Worm (Caenorhabditis elegans): ENCODE measurements around the gene C35A5.11.

Gene C35A5.11

ce11 chrV:10525902-10526301 lies 23.0 kb upstream of the C35A5.11 start, which contains the start of the genes C35A5.8 and hda-11 (continued):
- TF ChIP-seq attf-6 (GFP tag; IDR thresholded peaks at IDR 0.05), result no peak
- TF ChIP-seq nhr-27 (tag; optimal IDR thresholded peaks at IDR 0.05), result no peak
- TF ChIP-seq ztf-6 (GFP tag; IDR thresholded peaks at IDR 0.05), result no peak
- TF ChIP-seq akir-1 (GFP tag; optimal IDR thresholded peaks at IDR 0.05), result no peak
- peak; percentile 61 for TF ChIP-seq ceh-100 (GFP tag; IDR thresholded peaks at IDR 0.05)
- TF ChIP-seq snpc-3.4 (tag; optimal IDR thresholded peaks at IDR 0.05), result no peak
- peak; percentile 37; the same call in 1 of the 2 replicates for TF ChIP-seq F33H1.4 (GFP tag; IDR thresholded peaks at IDR 0.05)
- no peak for TF ChIP-seq efl-1 (GFP tag; optimal IDR thresholded peaks at IDR 0.05)
- TF ChIP-seq F57A8.1 (GFP tag; optimal IDR thresholded peaks at IDR 0.05), result no peak
- TF ChIP-seq mxl-1 (tag; optimal IDR thresholded peaks at IDR 0.05), result no peak
- no peak for TF ChIP-seq C17E4.6 (GFP tag; IDR thresholded peaks at IDR 0.05)
- TF ChIP-seq Y53G8AR.9 (GFP tag; conservative IDR thresholded peaks at IDR 0.05), result 0 out of 2 replicates have a peak, but pooled peaks have one; percentile 14
- TF ChIP-seq nhr-80 (tag; optimal IDR thresholded peaks at IDR 0.05), result peak; percentile 36
- TF ChIP-seq ztf-28 (GFP tag; IDR thresholded peaks at IDR 0.05), result no peak
- TF ChIP-seq madf-8 (GFP tag; conservative IDR thresholded peaks at IDR 0.05), result 0 out of 2 replicates have a peak, but pooled peaks have one; percentile 12
- peak; percentile 43; the same call in 1 of the 2 replicates for TF ChIP-seq cebp-1 (GFP tag; IDR thresholded peaks at IDR 0.05)
- TF ChIP-seq cebp-1 (tag; optimal IDR thresholded peaks at IDR 0.05), result no peak
- TF ChIP-seq K12H6.12 (tag; optimal IDR thresholded peaks at IDR 0.05), result peak; percentile 38
- no peak for TF ChIP-seq dpff-1 (tag; optimal IDR thresholded peaks at IDR 0.05)
- no peak for TF ChIP-seq bed-1 (GFP tag; IDR thresholded peaks at IDR 0.05)
- peak; percentile 36 for TF ChIP-seq atf-7 (tag; optimal IDR thresholded peaks at IDR 0.05)
- TF ChIP-seq tbx-9 (tag; optimal IDR thresholded peaks at IDR 0.05; ENCODE audit: borderline replicate concordance), result no peak

DNA sequence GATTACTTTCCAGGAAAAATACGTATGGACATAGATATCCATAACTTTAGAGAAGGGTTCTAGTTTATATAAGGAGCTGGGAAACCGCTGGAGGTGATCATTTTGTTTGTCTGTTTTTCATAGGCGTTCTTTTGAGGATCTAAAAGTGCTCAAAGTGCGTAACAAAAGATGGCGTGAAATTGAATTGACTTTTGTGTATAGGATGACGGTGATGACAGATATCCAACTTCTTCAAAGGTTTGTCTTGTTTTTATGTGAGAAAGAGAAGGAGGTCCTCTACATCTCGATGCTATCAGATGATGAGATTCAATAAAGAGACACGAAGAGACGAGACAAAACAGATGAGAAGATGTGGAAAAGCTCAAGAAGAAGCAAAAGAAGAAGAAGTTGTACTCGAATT lies 13.8 kb upstream of the C35A5.11 start:
- no peak for TF ChIP-seq attf-5 (GFP tag; optimal IDR thresholded peaks at IDR 0.05)
- no peak for TF ChIP-seq nhr-120 (GFP tag; IDR thresholded peaks at IDR 0.05)
- TF ChIP-seq rec-8 (tag; optimal IDR thresholded peaks at IDR 0.05), result no peak
- no peak for TF ChIP-seq lin-40 (tag; optimal IDR thresholded peaks at IDR 0.05)
- no peak for TF ChIP-seq lin-54 (GFP tag; optimal IDR thresholded peaks at IDR 0.05)
- no peak for TF ChIP-seq rpc-1 (optimal IDR thresholded peaks at IDR 0.05)
- no peak for TF ChIP-seq rpc-1 (tag; optimal IDR thresholded peaks at IDR 0.05)
- no peak for TF ChIP-seq bed-2 (GFP tag; IDR thresholded peaks at IDR 0.05)
- no peak for TF ChIP-seq Y67H2A.10 (GFP tag; conservative IDR thresholded peaks at IDR 0.05)
- no peak for TF ChIP-seq K11D2.4 (GFP tag; IDR thresholded peaks at IDR 0.05)
- no peak for TF ChIP-seq hlh-12 (tag; optimal IDR thresholded peaks at IDR 0.05)
- no peak for TF ChIP-seq B0035.1 (tag; optimal IDR thresholded peaks at IDR 0.05)
- no peak for TF ChIP-seq snpc-1.3 (tag; optimal IDR thresholded peaks at IDR 0.05; ENCODE audit: insufficient read depth)
- TF ChIP-seq nhr-27 (tag; optimal IDR thresholded peaks at IDR 0.05), result no peak
- no peak for TF ChIP-seq ztf-3 (GFP tag; optimal IDR thresholded peaks at IDR 0.05)
- no peak for TF ChIP-seq lsl-1 (GFP tag; optimal IDR thresholded peaks at IDR 0.05)
- no peak for TF ChIP-seq sptf-2 (GFP tag; optimal IDR thresholded peaks at IDR 0.05)
- no peak for TF ChIP-seq Y53F4B.3 (GFP tag; IDR thresholded peaks at IDR 0.05)
- TF ChIP-seq die-1 (tag; optimal IDR thresholded peaks at IDR 0.05), result no peak
- TF ChIP-seq zfh-2 (GFP tag; conservative IDR thresholded peaks at IDR 0.05), result no peak
- no peak for TF ChIP-seq C17E4.6 (GFP tag; IDR thresholded peaks at IDR 0.05)

Data from whole organism, young adult.